Fruit fly (Drosophila melanogaster): Measurements from ENCODE around the gene sima.

sima gene

DNA sequence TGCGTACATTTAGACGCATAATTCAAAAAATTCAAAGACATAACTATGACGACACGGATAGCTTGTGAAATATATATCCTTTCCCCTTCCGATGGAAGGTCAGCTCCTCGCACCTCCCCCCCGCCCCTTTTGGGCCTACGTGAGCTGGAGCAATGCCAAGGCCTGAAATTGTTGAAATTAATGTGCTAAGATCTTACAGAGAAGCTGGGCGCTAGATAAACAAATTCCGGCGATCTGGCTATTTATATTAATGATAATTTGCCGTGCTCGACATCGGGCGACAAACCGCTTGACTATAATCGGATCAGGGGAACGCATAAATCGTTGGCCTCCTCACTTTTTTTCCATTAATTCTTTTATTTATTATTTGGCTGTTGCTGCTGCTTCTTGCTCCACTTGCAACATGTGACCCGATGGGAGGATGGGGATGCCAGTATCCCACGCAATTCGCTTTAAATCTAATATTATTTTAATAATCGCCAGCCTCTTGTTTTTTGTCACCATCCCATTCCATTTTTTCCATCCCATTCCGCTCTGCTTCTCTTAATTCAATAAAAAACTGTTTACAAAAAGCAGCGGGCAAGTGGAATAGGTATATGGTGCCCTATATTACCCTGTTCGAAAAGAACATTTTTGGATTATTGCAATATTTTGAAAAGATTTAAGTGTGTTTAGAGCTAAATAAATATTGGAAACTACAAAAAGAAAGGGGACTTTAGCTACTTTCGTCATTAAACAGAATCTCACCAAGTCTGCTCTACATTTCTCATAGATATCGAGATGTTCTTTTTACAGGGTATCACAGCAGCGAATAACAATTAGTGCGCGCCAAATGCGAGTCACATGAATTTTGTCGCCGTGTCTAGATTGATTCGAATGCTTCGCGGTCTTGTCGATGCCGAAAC, 33.9 kb downstream of the sima start:
- TF ChIP-seq OdsH (GFP tag; optimal IDR thresholded peaks at IDR 0.05) (no peak), tai (GFP tag; optimal IDR thresholded peaks at IDR 0.05) (no peak)

DNA sequence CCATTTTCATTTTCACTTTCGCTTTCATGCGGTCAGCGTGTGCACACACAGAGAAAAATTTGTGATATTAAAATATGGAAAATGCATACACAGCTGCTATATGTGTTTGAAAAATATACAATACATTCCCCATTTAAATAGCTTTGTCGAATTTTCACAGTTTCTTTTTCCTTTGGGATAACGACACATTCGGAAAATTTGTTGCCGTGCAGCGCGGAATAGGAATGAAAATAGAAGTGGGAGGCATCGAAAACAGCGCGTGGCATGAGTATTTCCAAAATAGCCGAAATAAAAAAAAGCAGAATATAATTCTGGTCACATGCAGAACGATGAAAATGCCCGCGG, 34.6 kb downstream of the sima start:
- TF ChIP-seq sage (GFP tag; optimal IDR thresholded peaks at IDR 0.05): no peak
- peak; percentile 8 for TF ChIP-seq dmrt93B (GFP tag; optimal IDR thresholded peaks at IDR 0.05)
- TF ChIP-seq GATAd (GFP tag; optimal IDR thresholded peaks at IDR 0.05): no peak
- no peak for TF ChIP-seq Myc (optimal IDR thresholded peaks at IDR 0.05)
- no peak for TF ChIP-seq Mio (GFP tag; optimal IDR thresholded peaks at IDR 0.05)
- peak; percentile 21 for TF ChIP-seq psq (GFP tag; optimal IDR thresholded peaks at IDR 0.05)
- TF ChIP-seq usp (GFP tag; optimal IDR thresholded peaks at IDR 0.05): no peak
- TF ChIP-seq h (GFP tag; optimal IDR thresholded peaks at IDR 0.05): peak; percentile 77
- TF ChIP-seq sv (GFP tag; optimal IDR thresholded peaks at IDR 0.05): peak; percentile 60
- TF ChIP-seq HLH106 (tag; optimal IDR thresholded peaks at IDR 0.05): peak; percentile 41
- no peak for TF ChIP-seq Abd-B (GFP tag; optimal IDR thresholded peaks at IDR 0.05)
- TF ChIP-seq jim (GFP tag; optimal IDR thresholded peaks at IDR 0.05): no peak
- no peak for TF ChIP-seq Jra (GFP tag; optimal IDR thresholded peaks at IDR 0.05)
- TF ChIP-seq woc (GFP tag; optimal IDR thresholded peaks at IDR 0.05): no peak
- no peak for TF ChIP-seq N (GFP tag; optimal IDR thresholded peaks at IDR 0.05)
- peak; percentile 42 for TF ChIP-seq br (GFP tag; optimal IDR thresholded peaks at IDR 0.05)
- no peak for TF ChIP-seq Hr83 (GFP tag; optimal IDR thresholded peaks at IDR 0.05; ENCODE audit: poor library complexity, severe bottlenecking)
- no peak for TF ChIP-seq dsf (GFP tag; optimal IDR thresholded peaks at IDR 0.05; ENCODE audit: borderline replicate concordance)
- peak; percentile 41 for TF ChIP-seq ey (GFP tag; optimal IDR thresholded peaks at IDR 0.05)
- no peak for TF ChIP-seq Dif (GFP tag; optimal IDR thresholded peaks at IDR 0.05; ENCODE audit: partially characterized antibody)
- TF ChIP-seq Dfd (GFP tag; optimal IDR thresholded peaks at IDR 0.05): no peak
- peak; percentile 34 for TF ChIP-seq OdsH (GFP tag; optimal IDR thresholded peaks at IDR 0.05)
- peak; percentile 8 for TF ChIP-seq brk (GFP tag; optimal IDR thresholded peaks at IDR 0.05)
- no peak for TF ChIP-seq pan (optimal IDR thresholded peaks at IDR 0.05)
- no peak for TF ChIP-seq Hr78 (GFP tag; optimal IDR thresholded peaks at IDR 0.05)
- no peak for TF ChIP-seq CG9705 (GFP tag; optimal IDR thresholded peaks at IDR 0.05)
- peak; percentile 45 for TF ChIP-seq fru (GFP tag; optimal IDR thresholded peaks at IDR 0.05)
- TF ChIP-seq CG32264 (GFP tag; optimal IDR thresholded peaks at IDR 0.05): no peak
- TF ChIP-seq foxo (GFP tag; optimal IDR thresholded peaks at IDR 0.05): peak in 1 of 2 experiments; percentile 61
- no peak for TF ChIP-seq Vsx2 (GFP tag; optimal IDR thresholded peaks at IDR 0.05; ENCODE audit: partially characterized antibody)
- TF ChIP-seq rgr (GFP tag; optimal IDR thresholded peaks at IDR 0.05): peak; percentile 61
- no peak for TF ChIP-seq lola (GFP tag; optimal IDR thresholded peaks at IDR 0.05)
- TF ChIP-seq Hnf4 (GFP tag; optimal IDR thresholded peaks at IDR 0.05): no peak
- TF ChIP-seq Rel (GFP tag; optimal IDR thresholded peaks at IDR 0.05): no peak
- TF ChIP-seq Rel (tag; optimal IDR thresholded peaks at IDR 0.05): no peak
- peak; percentile 2 for TF ChIP-seq Sp1 (GFP tag; optimal IDR thresholded peaks at IDR 0.05)
- TF ChIP-seq dl (GFP tag; optimal IDR thresholded peaks at IDR 0.05; ENCODE audit: insufficient read depth in 1 of 2, partially characterized antibody in 2 of 2): no peak
- TF ChIP-seq tai (GFP tag; optimal IDR thresholded peaks at IDR 0.05): peak; percentile 51
- no peak for TF ChIP-seq CrebA (GFP tag; optimal IDR thresholded peaks at IDR 0.05; ENCODE audit: borderline replicate concordance)

DNA sequence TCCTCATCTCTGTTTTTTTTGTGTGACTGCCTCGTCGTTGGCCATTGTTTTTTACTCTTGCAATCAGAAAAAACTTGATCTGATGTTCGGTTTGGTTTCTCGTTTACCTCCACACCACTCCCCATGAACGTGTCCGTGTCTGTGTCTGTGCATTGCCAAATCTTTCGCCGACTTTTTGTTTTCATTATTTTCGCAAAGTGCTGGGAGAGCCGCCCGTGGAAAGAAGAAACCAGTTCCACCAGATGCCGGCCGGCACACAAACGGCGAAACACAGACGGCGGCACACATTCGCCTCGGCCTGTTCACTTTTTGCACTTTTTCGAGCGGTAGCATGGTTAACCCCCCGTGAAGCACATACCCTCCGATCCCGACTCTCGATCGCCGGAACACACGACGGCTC, 37.3 kb downstream of the sima start:
- TF ChIP-seq dl (GFP tag; optimal IDR thresholded peaks at IDR 0.05; ENCODE audit: insufficient read depth in 1 of 2, partially characterized antibody in 2 of 2): no peak
- TF ChIP-seq psq (GFP tag; optimal IDR thresholded peaks at IDR 0.05): peak; percentile 76
- peak; percentile 63 for TF ChIP-seq Vsx2 (GFP tag; optimal IDR thresholded peaks at IDR 0.05; ENCODE audit: partially characterized antibody)
- TF ChIP-seq Rel (GFP tag; optimal IDR thresholded peaks at IDR 0.05): peak; percentile 67
- TF ChIP-seq Rel (tag; optimal IDR thresholded peaks at IDR 0.05): peak; percentile 68
- no peak for TF ChIP-seq CrebA (GFP tag; optimal IDR thresholded peaks at IDR 0.05; ENCODE audit: borderline replicate concordance)
- TF ChIP-seq fru (GFP tag; optimal IDR thresholded peaks at IDR 0.05): peak; percentile 13
- peak; percentile 73 for TF ChIP-seq jim (GFP tag; optimal IDR thresholded peaks at IDR 0.05)
- peak; percentile 47 for TF ChIP-seq Dif (GFP tag; optimal IDR thresholded peaks at IDR 0.05; ENCODE audit: partially characterized antibody)
- TF ChIP-seq Hr83 (GFP tag; optimal IDR thresholded peaks at IDR 0.05; ENCODE audit: poor library complexity, severe bottlenecking): no peak
- peak; percentile 47 for TF ChIP-seq Sp1 (GFP tag; optimal IDR thresholded peaks at IDR 0.05)
